Worm (Caenorhabditis elegans) whole organism, L1 larva: ENCODE results near the gene ugt-2.

Experiments used
- C04F5.9 ChIP-seq: sonication (generic microtip); optimal IDR thresholded peaks from 2 replicates; lab custom pipeline; 2016; ENCODE audit warnings: missing genetic modification characterization, missing compliant biosample characterization
- aha-1 ChIP-seq: fragments of 150-350 bp; optimal IDR thresholded peaks from 2 replicates; lab custom pipeline; 2014; ENCODE audit warnings: missing biosample characterization, missing genetic modification characterization
- alr-1 ChIP-seq: fragments of 200-800 bp; sonication (Bioruptor generic); optimal IDR thresholded peaks from 2 replicates; lab custom pipeline; 2018; ENCODE audit warnings: borderline replicate concordance, mild to moderate bottlenecking, missing genetic modification characterization, missing compliant biosample characterization
- ceh-82 ChIP-seq, 3 experiments: fragments of 150-350 bp in 1 of 3; sonication (generic microtip) in 2 of 3; optimal IDR thresholded peaks; 2 replicates each; lab custom pipeline; 2014 to 2017; ENCODE audit warnings: missing biosample characterization in 3 of 3, missing genetic modification characterization in 3 of 3
- egl-27 ChIP-seq, 2 experiments: fragments of 150-350 bp in 1 of 2; sonication (generic microtip); optimal IDR thresholded peaks; 3 replicates each; lab custom pipeline; 2017 to 2018; ENCODE audit warnings: missing biosample characterization in 2 of 2, missing genetic modification characterization in 2 of 2, missing genetic modification reagents in 2 of 2
- elt-3 ChIP-seq, 6 experiments: fragments of 150-350 bp in 1 of 6; sonication (generic microtip); optimal IDR thresholded peaks; 2 replicates each; lab custom pipeline; 2017 to 2018; ENCODE audit warnings: missing biosample characterization in 6 of 6, missing genetic modification characterization in 6 of 6, inconsistent platforms in 1 of 6
- ets-5 ChIP-seq: fragments of 200-800 bp; sonication (Bioruptor generic); IDR thresholded peaks from 2 replicates; pipeline ENCODE4 v1.3.6; 2022; ENCODE audit warnings: missing genetic modification characterization, missing compliant biosample characterization
- nhr-11 ChIP-seq: fragments of 150-350 bp; optimal IDR thresholded peaks from 2 replicates; lab custom pipeline; 2014; ENCODE audit warnings: missing biosample characterization, missing genetic modification characterization
- nhr-76 ChIP-seq: sonication (generic microtip); optimal IDR thresholded peaks from 2 replicates; lab custom pipeline; 2017; ENCODE audit warnings: missing biosample characterization, missing genetic modification characterization
- pqm-1 ChIP-seq: sonication (generic microtip); optimal IDR thresholded peaks from 3 replicates; lab custom pipeline; 2017; ENCODE audit warnings: missing biosample characterization, missing genetic modification characterization
- sup-37 ChIP-seq: fragments of 200-800 bp; sonication (Bioruptor generic); optimal IDR thresholded peaks from 2 replicates; lab custom pipeline; 2018; ENCODE audit warnings: mild to moderate bottlenecking, missing genetic modification characterization, missing compliant biosample characterization
- swsn-7 ChIP-seq: sonication (generic microtip); optimal IDR thresholded peaks from 2 replicates; lab custom pipeline; 2016; ENCODE audit warnings: missing genetic modification characterization, missing compliant biosample characterization
- ztf-11 ChIP-seq, 2 experiments: sonication (generic microtip); optimal IDR thresholded peaks; 2 replicates each; lab custom pipeline; 2016 to 2017; ENCODE audit warnings: missing genetic modification characterization in 2 of 2, missing biosample characterization in 1 of 2, missing compliant biosample characterization in 1 of 2

DNA sequence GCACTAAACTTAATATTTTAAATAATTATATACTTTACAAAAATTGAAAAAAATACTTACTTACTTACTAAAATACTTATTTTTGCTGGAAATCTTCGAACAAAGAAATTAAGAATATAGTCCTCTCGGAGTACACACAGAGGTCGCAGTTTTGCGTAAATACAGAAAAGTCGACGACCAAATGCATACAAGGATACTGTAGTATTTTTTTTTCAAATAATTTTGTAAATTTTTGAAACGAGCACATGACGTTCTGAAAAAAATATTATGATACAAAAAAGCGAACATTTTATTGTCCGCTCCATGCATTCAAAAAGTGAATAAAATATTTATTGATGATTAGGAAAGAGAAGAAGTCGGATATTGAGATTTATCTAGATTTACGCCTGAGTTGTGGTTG, 27.7 kb downstream of the ugt-2 start, which contains the start of gene apc-10:
- no peak for TF ChIP-seq elt-3 (tag; optimal IDR thresholded peaks at IDR 0.05; lab: Kevin White, UChicago)
- no peak for TF ChIP-seq aha-1 (tag; lab: Kevin White, UChicago)
- TF ChIP-seq egl-27 (tag; optimal IDR thresholded peaks at IDR 0.05; lab: Kevin White, UChicago): no peak
- no peak for TF ChIP-seq C04F5.9
- TF ChIP-seq alr-1 (tag; lab: Kevin White, UChicago): no peak
- no peak for TF ChIP-seq ztf-11 (tag; optimal IDR thresholded peaks at IDR 0.05; lab: Kevin White, UChicago)
- TF ChIP-seq nhr-11 (tag; lab: Kevin White, UChicago): no peak
- TF ChIP-seq ceh-82 (tag; optimal IDR thresholded peaks at IDR 0.05; lab: Kevin White, UChicago): no peak
- no peak for TF ChIP-seq pqm-1 (tag; lab: Kevin White, UChicago)
- no peak for TF ChIP-seq nhr-76 (tag; lab: Kevin White, UChicago)
- TF ChIP-seq swsn-7 (tag; lab: Kevin White, UChicago): no peak
- TF ChIP-seq ets-5 (GFP tag; lab: Robert Waterston, UW): no peak
- no peak for TF ChIP-seq sup-37 (GFP tag; lab: Kevin White, UChicago)
